Fruit fly (Drosophila melanogaster) whole organism, embryonic: ENCODE measurements around the gene Antp.
A peak's percentile ranks its signal among the peaks of the same experiment; 100 is the strongest.

Experiments used
- ATbp ChIP-seq: fragments of 200-800 bp; sonication (Bioruptor generic); optimal IDR thresholded peaks from 2 replicates; lab custom pipeline; 2017; ENCODE audit warnings: missing biosample characterization, mild to moderate bottlenecking, missing genetic modification characterization, missing genetic modification reagents
- Bteb2 ChIP-seq: fragments of 200-800 bp; sonication (Bioruptor generic); optimal IDR thresholded peaks from 2 replicates; lab custom pipeline; 2016; ENCODE audit warnings: missing biosample characterization, missing genetic modification characterization
- CG11247 ChIP-seq: fragments of 200-800 bp; sonication (Bioruptor generic); IDR thresholded peaks from 2 replicates; pipeline ENCODE4 v1.3.6; 2022; ENCODE audit warnings: missing biosample characterization, missing genetic modification characterization
- CG11456 ChIP-seq: fragments of 200-800 bp; sonication (Bioruptor generic); IDR thresholded peaks from 3 replicates; pipeline ENCODE4 v1.3.6; 2022; ENCODE audit warnings: missing biosample characterization, missing genetic modification characterization
- CG13123 ChIP-seq: fragments of 200-800 bp; sonication (Bioruptor generic); optimal IDR thresholded peaks from 2 replicates; lab custom pipeline; 2016; ENCODE audit warnings: missing biosample characterization, missing genetic modification characterization
- CG14860 ChIP-seq: fragments of 200-800 bp; sonication (Bioruptor generic); IDR thresholded peaks from 3 replicates; pipeline ENCODE4 v1.3.6; 2022; ENCODE audit warnings: missing biosample characterization, missing genetic modification characterization; ENCODE audit not compliant: partially characterized antibody
- CG17385 ChIP-seq: fragments of 200-800 bp; sonication (Bioruptor generic); optimal IDR thresholded peaks from 3 replicates; lab custom pipeline; 2018; ENCODE audit warnings: missing biosample characterization, mild to moderate bottlenecking, missing genetic modification characterization
- CG1832 ChIP-seq: fragments of 200-800 bp; sonication (Bioruptor generic); optimal IDR thresholded peaks from 2 replicates; lab custom pipeline; 2017; ENCODE audit warnings: missing biosample characterization, mild to moderate bottlenecking, missing genetic modification characterization, inconsistent platforms
- CG18476 ChIP-seq: fragments of 200-800 bp; sonication (Bioruptor generic); optimal IDR thresholded peaks from 2 replicates; lab custom pipeline; 2016; ENCODE audit warnings: missing biosample characterization, mild to moderate bottlenecking, missing genetic modification characterization
- CG18619 ChIP-seq: fragments of 200-800 bp; sonication (Bioruptor generic); optimal IDR thresholded peaks from 3 replicates; lab custom pipeline; 2017; ENCODE audit warnings: missing biosample characterization, mild to moderate bottlenecking, missing genetic modification characterization
- CG3407 ChIP-seq: fragments of 200-800 bp; sonication (Bioruptor generic); optimal IDR thresholded peaks from 2 replicates; lab custom pipeline; 2018; ENCODE audit warnings: missing biosample characterization, mild to moderate bottlenecking, missing genetic modification characterization
- CG3995 ChIP-seq: fragments of 200-800 bp; sonication (Bioruptor generic); optimal IDR thresholded peaks from 3 replicates; lab custom pipeline; 2016; ENCODE audit warnings: missing biosample characterization, missing genetic modification characterization
- CG4820 ChIP-seq: fragments of 200-800 bp; sonication (Bioruptor generic); optimal IDR thresholded peaks from 3 replicates; lab custom pipeline; 2016; ENCODE audit warnings: missing biosample characterization, missing genetic modification characterization
- CG5953 ChIP-seq: fragments of 200-800 bp; sonication (Bioruptor generic); IDR thresholded peaks from 2 replicates; pipeline ENCODE4 v1.3.6; 2022; ENCODE audit warnings: missing biosample characterization, missing genetic modification characterization
- CG6791 ChIP-seq: fragments of 200-800 bp; sonication (Bioruptor generic); IDR thresholded peaks from 3 replicates; pipeline ENCODE4 v1.3.6; 2022; ENCODE audit warnings: missing biosample characterization, missing genetic modification characterization; ENCODE audit not compliant: partially characterized antibody
- CG7745 ChIP-seq: fragments of 200-800 bp; sonication (Bioruptor generic); optimal IDR thresholded peaks from 2 replicates; lab custom pipeline; 2018; ENCODE audit warnings: missing biosample characterization, mild to moderate bottlenecking, missing genetic modification characterization, moderate library complexity
- CG7786 ChIP-seq: fragments of 200-800 bp; sonication (Bioruptor generic); optimal IDR thresholded peaks from 2 replicates; lab custom pipeline; 2016; ENCODE audit warnings: missing biosample characterization, missing genetic modification characterization
- CG7963 ChIP-seq: fragments of 200-800 bp; sonication (Bioruptor generic); IDR thresholded peaks from 3 replicates; pipeline ENCODE4 v1.3.6; 2022; ENCODE audit warnings: missing biosample characterization, missing genetic modification characterization; ENCODE audit not compliant: partially characterized antibody
- CG8359 ChIP-seq: fragments of 200-800 bp; sonication (Bioruptor generic); optimal IDR thresholded peaks from 2 replicates; lab custom pipeline; 2017; ENCODE audit warnings: missing biosample characterization, mild to moderate bottlenecking, missing genetic modification characterization, borderline replicate concordance
- CG9727 ChIP-seq: fragments of 200-800 bp; sonication (Bioruptor generic); optimal IDR thresholded peaks from 3 replicates; lab custom pipeline; 2017; ENCODE audit warnings: missing biosample characterization, mild to moderate bottlenecking, missing genetic modification characterization
- Dip3 ChIP-seq: fragments of 200-800 bp; sonication (Bioruptor generic); optimal IDR thresholded peaks from 3 replicates; lab custom pipeline; 2016; ENCODE audit warnings: missing biosample characterization, missing genetic modification characterization
- H2.0 ChIP-seq: fragments of 200-800 bp; sonication (Bioruptor generic); IDR thresholded peaks from 2 replicates; pipeline ENCODE4 v1.3.6; 2022; ENCODE audit warnings: missing biosample characterization, missing genetic modification characterization
- HLH4C ChIP-seq: fragments of 200-800 bp; sonication (Bioruptor generic); IDR thresholded peaks from 3 replicates; pipeline ENCODE4 v1.3.6; 2022; ENCODE audit warnings: missing biosample characterization, missing genetic modification characterization; ENCODE audit not compliant: partially characterized antibody
- HmgD ChIP-seq: fragments of 200-800 bp; sonication (Bioruptor generic); optimal IDR thresholded peaks from 3 replicates; lab custom pipeline; 2016; ENCODE audit warnings: missing biosample characterization, missing genetic modification characterization
- Jarid2 ChIP-seq: fragments of 200-800 bp; sonication (Bioruptor generic); optimal IDR thresholded peaks from 3 replicates; lab custom pipeline; 2017; ENCODE audit warnings: mild to moderate bottlenecking, missing biosample characterization, missing genetic modification reagents, missing genetic modification characterization
- MESR4 ChIP-seq: fragments of 200-800 bp; sonication (Bioruptor generic); optimal IDR thresholded peaks from 2 replicates; lab custom pipeline; 2018; ENCODE audit warnings: missing biosample characterization, mild to moderate bottlenecking, missing genetic modification characterization, moderate library complexity
- Med ChIP-seq: fragments of 200-800 bp; sonication (Bioruptor generic); peaks from one replicate; lab custom pipeline; 2016; ENCODE audit warnings: missing biosample characterization, missing genetic modification characterization, mild to moderate bottlenecking, inconsistent platforms, moderate library complexity
- NK7.1 ChIP-seq: fragments of 200-800 bp; sonication (Bioruptor generic); optimal IDR thresholded peaks from 3 replicates; lab custom pipeline; 2016; ENCODE audit warnings: missing biosample characterization, missing genetic modification characterization
- Pdp1 ChIP-seq, 2 experiments: fragments of 200-800 bp; sonication (Bioruptor generic); optimal IDR thresholded peaks; 3 replicates each; lab custom pipeline; 2016; ENCODE audit warnings: missing biosample characterization in 2 of 2, missing genetic modification characterization in 2 of 2, mild to moderate bottlenecking in 1 of 2, moderate library complexity in 1 of 2
- Six4 ChIP-seq: fragments of 200-800 bp; sonication (Bioruptor generic); optimal IDR thresholded peaks from 2 replicates; lab custom pipeline; 2016; ENCODE audit warnings: missing biosample characterization, missing genetic modification characterization
- Taf1 ChIP-seq: fragments of 200-800 bp; sonication (Bioruptor generic); IDR thresholded peaks from 2 replicates; pipeline ENCODE4 v1.3.6; 2022; ENCODE audit warnings: missing biosample characterization, missing genetic modification characterization
- Trl ChIP-seq, 3 experiments: fragments of >200 bp in 2 of 3; fragments of 200-800 bp in 1 of 3; sonication (Bioruptor generic) in 1 of 3; optimal IDR thresholded peaks; 2 replicates in 1 of 3; 3 replicates in 2 of 3; lab custom pipeline; 2016 to 2017; ENCODE audit warnings: missing biosample characterization in 1 of 3, missing genetic modification characterization in 1 of 3
- al ChIP-seq: fragments of 200-800 bp; sonication (Bioruptor generic); IDR thresholded peaks from 2 replicates; pipeline ENCODE4 v1.3.6; 2022; ENCODE audit warnings: missing biosample characterization, missing genetic modification characterization
- chif ChIP-seq, 2 experiments: fragments of 200-800 bp; sonication (Bioruptor generic); optimal IDR thresholded peaks; 3 replicates each; lab custom pipeline; 2016; ENCODE audit warnings: missing biosample characterization in 2 of 2, missing genetic modification characterization in 2 of 2
- chn ChIP-seq: fragments of 200-800 bp; sonication (Bioruptor generic); optimal IDR thresholded peaks from 2 replicates; lab custom pipeline; 2016; ENCODE audit warnings: missing biosample characterization, missing genetic modification characterization
- crp ChIP-seq, 2 experiments: fragments of 200-800 bp; sonication (Bioruptor generic); optimal IDR thresholded peaks; 2 replicates in 1 of 2; 3 replicates in 1 of 2; lab custom pipeline; 2017; ENCODE audit warnings: missing biosample characterization in 2 of 2, missing genetic modification characterization in 2 of 2, mild to moderate bottlenecking in 1 of 2, moderate library complexity in 1 of 2
- ewg ChIP-seq: fragments of 200-800 bp; sonication (Bioruptor generic); optimal IDR thresholded peaks from 3 replicates; lab custom pipeline; 2017; ENCODE audit warnings: mild to moderate bottlenecking, missing biosample characterization, missing genetic modification reagents, missing genetic modification characterization
- lov ChIP-seq, 2 experiments: fragments of 200-800 bp in 1 of 2; fragments of >200 bp in 1 of 2; sonication (Bioruptor generic) in 1 of 2; IDR thresholded peaks in 1 of 2; optimal IDR thresholded peaks in 1 of 2; 2 replicates in 1 of 2; 3 replicates in 1 of 2; pipeline versions ENCODE4 v1.3.6 to Lab custom; 2017 to 2022; ENCODE audit warnings: missing biosample characterization in 1 of 2, missing genetic modification characterization in 1 of 2
- onecut ChIP-seq: fragments of 200-800 bp; sonication (Bioruptor generic); IDR thresholded peaks from 2 replicates; pipeline ENCODE4 v1.3.6; 2022; ENCODE audit warnings: missing biosample characterization, missing genetic modification characterization
- prd ChIP-seq, 3 experiments: fragments of >200 bp in 2 of 3; fragments of 200-800 bp in 1 of 3; sonication (Bioruptor generic) in 1 of 3; optimal IDR thresholded peaks in 2 of 3; IDR thresholded peaks in 1 of 3; 2 replicates in 2 of 3; 3 replicates in 1 of 3; pipeline versions ENCODE4 v1.3.6 to Lab custom; 2017 to 2022; ENCODE audit warnings: missing biosample characterization in 1 of 3, missing genetic modification characterization in 1 of 3
- slbo ChIP-seq: fragments of 200-800 bp; sonication (Bioruptor generic); IDR thresholded peaks from 2 replicates; pipeline ENCODE4 v1.3.6; 2022; ENCODE audit warnings: missing biosample characterization, missing genetic modification characterization
- sna ChIP-seq: fragments of 200-800 bp; sonication (Bioruptor generic); IDR thresholded peaks from 2 replicates; pipeline ENCODE4 v1.3.6; 2022; ENCODE audit warnings: missing biosample characterization, missing genetic modification characterization; ENCODE audit not compliant: partially characterized antibody
- sug ChIP-seq: fragments of 200-800 bp; optimal IDR thresholded peaks from 2 replicates; lab custom pipeline; 2019; ENCODE audit warnings: missing biosample characterization, mild to moderate bottlenecking, missing genetic modification characterization, moderate library complexity
- toy ChIP-seq: fragments of 200-800 bp; sonication (Bioruptor generic); IDR thresholded peaks from 2 replicates; pipeline ENCODE4 v1.3.6; 2022; ENCODE audit warnings: missing biosample characterization, missing genetic modification characterization
- unpg ChIP-seq: fragments of 200-800 bp; sonication (Bioruptor generic); optimal IDR thresholded peaks from 3 replicates; lab custom pipeline; 2018; ENCODE audit warnings: missing biosample characterization, mild to moderate bottlenecking, missing genetic modification characterization, moderate library complexity
- vnd ChIP-seq: fragments of 200-800 bp; sonication (Bioruptor generic); IDR thresholded peaks from 3 replicates; pipeline ENCODE4 v1.3.6; 2022; ENCODE audit warnings: missing biosample characterization, missing genetic modification characterization; ENCODE audit not compliant: partially characterized antibody

Gene Antp

DNA sequence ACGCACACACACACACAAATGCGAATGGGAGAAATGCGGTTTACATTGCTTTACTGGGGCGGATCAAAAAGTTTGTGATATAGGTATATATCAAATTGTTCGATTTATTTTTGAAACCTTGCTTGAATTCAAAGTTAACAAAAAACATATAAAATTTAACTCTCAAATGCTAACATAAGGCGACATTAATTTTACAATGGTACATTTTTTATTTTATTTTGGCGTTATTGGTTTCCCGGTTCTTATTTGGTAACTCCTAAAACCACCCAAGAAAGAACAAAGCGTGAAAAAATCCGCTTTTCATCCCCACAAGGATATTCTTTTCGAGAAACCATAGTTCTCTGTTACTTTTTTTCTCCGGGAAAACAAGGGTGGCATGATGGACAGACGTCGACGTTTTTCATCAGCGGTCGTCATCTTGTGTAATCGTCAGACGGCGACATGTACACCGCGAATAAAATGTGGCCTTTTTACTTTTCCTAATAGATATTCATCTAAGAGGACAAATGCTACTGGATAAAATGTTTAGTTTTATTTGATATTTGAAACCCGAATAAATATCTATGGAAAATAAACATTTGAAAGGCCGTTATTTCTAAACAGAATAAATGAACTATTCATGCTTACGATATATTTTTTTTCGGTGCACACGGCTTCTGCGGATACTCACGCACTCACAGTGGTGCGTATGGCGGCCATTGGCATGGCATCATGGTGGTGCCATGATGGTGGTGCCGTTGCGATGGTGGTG lies 117.6 kb downstream of the Antp start (continued):
- no peak for TF ChIP-seq prd (optimal IDR thresholded peaks at IDR 0.05; lab: Kevin White, UChicago)
- peak; percentile 88 for TF ChIP-seq prd (GFP tag; IDR thresholded peaks at IDR 0.05; lab: Robert Waterston, UW)
- no peak for TF ChIP-seq vnd
- peak in 1 of 2 experiments; percentile 42 for TF ChIP-seq Pdp1 (GFP tag; optimal IDR thresholded peaks at IDR 0.05; lab: Kevin White, UChicago)
- peak; percentile 38 for TF ChIP-seq CG18619
- peak; percentile 56 for TF ChIP-seq Six4 (GFP tag; lab: Kevin White, UChicago)
- no peak for TF ChIP-seq Trl (optimal IDR thresholded peaks at IDR 0.05; lab: Kevin White, UChicago)
- TF ChIP-seq Trl (GFP tag; optimal IDR thresholded peaks at IDR 0.05; lab: Kevin White, UChicago), result peak; percentile 53
- no peak for TF ChIP-seq crp (GFP tag; optimal IDR thresholded peaks at IDR 0.05; lab: Kevin White, UChicago)
- no peak for TF ChIP-seq HLH4C (GFP tag; lab: Robert Waterston, UW)
- TF ChIP-seq CG11247 (GFP tag; lab: Robert Waterston, UW), result no peak
- TF ChIP-seq lov (optimal IDR thresholded peaks at IDR 0.05; lab: Kevin White, UChicago), result no peak
- peak; percentile 79; the same call in 2 of the 3 replicates for TF ChIP-seq lov (GFP tag; IDR thresholded peaks at IDR 0.05; lab: Robert Waterston, UW)
- no peak for TF ChIP-seq sna (GFP tag; lab: Robert Waterston, UW)
- TF ChIP-seq toy (GFP tag; lab: Robert Waterston, UW), result no peak
- TF ChIP-seq CG17385, result peak; percentile 57
- TF ChIP-seq Jarid2 (GFP tag; lab: Kevin White, UChicago), result no peak
- no peak for TF ChIP-seq unpg (GFP tag; lab: Kevin White, UChicago)
- TF ChIP-seq onecut (GFP tag; lab: Robert Waterston, UW), result peak; percentile 37; the same call in 1 of the 2 replicates
- no peak for TF ChIP-seq CG3995 (GFP tag; lab: Kevin White, UChicago)
- no peak for TF ChIP-seq Dip3
- no peak for TF ChIP-seq HmgD (GFP tag; lab: Kevin White, UChicago)
- peak; percentile 47 for TF ChIP-seq NK7.1
- no peak for TF ChIP-seq slbo
- no peak for TF ChIP-seq Bteb2 (GFP tag; lab: Kevin White, UChicago)
- no peak for TF ChIP-seq sug
- peak; percentile 67 for TF ChIP-seq CG4820
- TF ChIP-seq CG13123, result peak; percentile 13
- no peak for TF ChIP-seq CG14860 (GFP tag; lab: Robert Waterston, UW)
- TF ChIP-seq Med (GFP tag; lab: Kevin White, UChicago), result no peak
- TF ChIP-seq CG8359 (GFP tag; lab: Kevin White, UChicago), result peak; percentile 32
- TF ChIP-seq Taf1 (GFP tag; lab: Robert Waterston, UW), result no peak
- TF ChIP-seq al, result no peak
- TF ChIP-seq CG7745 (tag; lab: Kevin White, UChicago), result peak; percentile 5
- TF ChIP-seq CG1832 (GFP tag; lab: Kevin White, UChicago), result no peak
- TF ChIP-seq CG18476 (GFP tag; lab: Kevin White, UChicago), result peak; percentile 98
- peak; percentile 72 for TF ChIP-seq ATbp (GFP tag; lab: Kevin White, UChicago)
- TF ChIP-seq chif (GFP tag; optimal IDR thresholded peaks at IDR 0.05; lab: Kevin White, UChicago), result peak; percentile 57 to 88
- TF ChIP-seq CG3407 (GFP tag; lab: Kevin White, UChicago), result peak; percentile 64
- TF ChIP-seq H2.0, result peak; percentile 34
- no peak for TF ChIP-seq CG11456 (GFP tag; lab: Robert Waterston, UW)
- no peak for TF ChIP-seq CG7963
- TF ChIP-seq CG6791, result no peak
- TF ChIP-seq CG7786 (GFP tag; lab: Kevin White, UChicago), result peak; percentile 21
- peak; percentile 86 for TF ChIP-seq CG9727 (GFP tag; lab: Kevin White, UChicago)
- TF ChIP-seq CG5953 (GFP tag; lab: Robert Waterston, UW), result peak; percentile 25; the same call in 1 of the 2 replicates
- TF ChIP-seq chn (GFP tag; lab: Kevin White, UChicago), result peak; percentile 59
- TF ChIP-seq ewg (GFP tag; lab: Kevin White, UChicago), result peak; percentile 63
- TF ChIP-seq MESR4, result no peak
